Worm (Caenorhabditis elegans): ENCODE measurements around the gene sre-38.
A peak's percentile ranks its signal among the peaks of the same experiment; 100 is the strongest.

sre-38 gene

ce11 chrII:12449849-12450248 lies 7.5 kb upstream of the sre-38 start, which contains the start of gene sre-34:
Gene sre-34, plus strand, starts transcription at chrII:12450149.
- TF ChIP-seq R02D3.7 (tag; optimal IDR thresholded peaks at IDR 0.05): no peak
- TF ChIP-seq nhr-10 (tag; optimal IDR thresholded peaks at IDR 0.05): no peak
- no peak for TF ChIP-seq lin-13 (GFP tag; optimal IDR thresholded peaks at IDR 0.05)
- TF ChIP-seq sem-4 (tag; optimal IDR thresholded peaks at IDR 0.05): no peak
- TF ChIP-seq mdl-1 (tag; optimal IDR thresholded peaks at IDR 0.05): no peak
- no peak for TF ChIP-seq zag-1 (tag; optimal IDR thresholded peaks at IDR 0.05)
- no peak for TF ChIP-seq alr-1 (tag; optimal IDR thresholded peaks at IDR 0.05)
- TF ChIP-seq F13H6.1 (tag; optimal IDR thresholded peaks at IDR 0.05): no peak
- TF ChIP-seq nhr-77 (tag; optimal IDR thresholded peaks at IDR 0.05): no peak
- no peak for TF ChIP-seq mab-5 (tag; optimal IDR thresholded peaks at IDR 0.05)
- no peak for TF ChIP-seq egl-27 (tag; optimal IDR thresholded peaks at IDR 0.05)
- no peak for TF ChIP-seq lin-39 (tag; optimal IDR thresholded peaks at IDR 0.05)
- no peak for TF ChIP-seq sma-3 (GFP tag; optimal IDR thresholded peaks at IDR 0.05)
- no peak for TF ChIP-seq lin-11 (tag; optimal IDR thresholded peaks at IDR 0.05)
- no peak for TF ChIP-seq nhr-25 (tag; optimal IDR thresholded peaks at IDR 0.05)
- no peak for TF ChIP-seq lsy-2 (tag; optimal IDR thresholded peaks at IDR 0.05)
- TF ChIP-seq ZK546.5 (tag; optimal IDR thresholded peaks at IDR 0.05): no peak
- TF ChIP-seq blmp-1 (tag; optimal IDR thresholded peaks at IDR 0.05; ENCODE audit: insufficient read depth): no peak
- TF ChIP-seq unc-39 (tag; optimal IDR thresholded peaks at IDR 0.05): no peak

DNA sequence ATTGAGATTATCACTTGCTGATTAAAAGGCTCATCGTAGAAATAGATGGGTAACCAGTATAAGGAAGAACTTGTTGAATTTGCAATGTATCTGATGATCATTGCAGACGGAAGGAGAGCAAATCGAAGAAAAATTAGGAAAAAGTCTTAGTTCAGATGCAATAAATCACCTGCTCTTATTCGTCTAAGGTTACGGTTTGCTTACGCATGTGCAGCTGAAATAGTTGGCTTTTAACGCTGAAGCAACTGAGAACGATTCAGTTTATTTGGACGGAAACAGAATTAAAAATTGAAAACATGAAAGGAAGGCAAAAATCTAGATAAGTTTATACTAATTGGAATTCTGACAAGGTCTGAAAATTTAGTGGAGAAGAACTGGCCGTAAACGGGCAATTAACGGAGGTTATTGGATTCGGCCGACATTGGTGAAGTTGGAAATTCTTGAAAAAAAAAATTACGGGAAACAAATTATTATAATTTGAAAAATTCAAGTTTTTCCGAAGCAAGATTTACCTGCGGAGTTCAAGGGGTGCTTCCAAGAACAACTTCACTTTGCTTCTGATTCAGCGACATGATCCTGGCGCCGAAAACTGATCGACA lies 4.5 kb upstream of the sre-38 start, which contains the start of the genes sre-35 and sre-33:
Gene sre-35, minus strand, starts transcription at position 101 of the 599 bp plus-strand sequence.
Gene sre-33, plus strand, starts transcription at position 549 of the 599 bp plus-strand sequence.
- TF ChIP-seq nhr-6 (tag; optimal IDR thresholded peaks at IDR 0.05) (no peak), alr-1 (tag; optimal IDR thresholded peaks at IDR 0.05) (no peak), sma-3 (GFP tag; optimal IDR thresholded peaks at IDR 0.05) (no peak), snpc-4 (tag; optimal IDR thresholded peaks at IDR 0.05) (no peak), gmeb-1 (tag; optimal IDR thresholded peaks at IDR 0.05) (no peak), ztf-4 (tag; optimal IDR thresholded peaks at IDR 0.05) (no peak), mbf-1 (tag; optimal IDR thresholded peaks at IDR 0.05) (no peak), nhr-77 (tag; optimal IDR thresholded peaks at IDR 0.05) (no peak), aly-2 (tag; optimal IDR thresholded peaks at IDR 0.05) (no peak), blmp-1 (tag; optimal IDR thresholded peaks at IDR 0.05; ENCODE audit: insufficient read depth) (no peak)

DNA sequence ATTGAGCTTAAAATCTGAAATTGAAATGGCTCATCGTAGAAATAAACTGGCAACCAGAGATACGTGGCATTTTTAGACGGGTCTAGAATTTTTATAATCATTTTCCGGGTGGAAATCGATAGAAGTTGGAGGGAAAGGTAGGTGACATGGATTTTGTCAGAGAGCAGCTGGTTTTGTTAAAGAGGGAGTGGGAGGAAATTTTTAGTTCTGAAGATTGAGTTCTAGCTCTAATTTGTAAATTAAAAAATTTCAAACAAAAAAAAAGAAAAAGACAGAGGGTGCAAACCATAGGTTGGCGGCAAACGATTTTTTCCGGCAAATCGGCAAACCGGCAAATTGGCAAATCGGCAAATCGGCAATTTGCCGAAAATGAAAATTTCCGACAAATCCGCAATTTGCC lies 742 bp upstream of the sre-38 start, which contains the start of gene sre-32:
Gene sre-32, minus strand, starts transcription at position 101 of the 400 bp plus-strand sequence.
- no peak for TF ChIP-seq snpc-4 (tag; optimal IDR thresholded peaks at IDR 0.05)
- no peak for TF ChIP-seq nhr-10 (tag; optimal IDR thresholded peaks at IDR 0.05)
- no peak for TF ChIP-seq fos-1 (tag; optimal IDR thresholded peaks at IDR 0.05)
- TF ChIP-seq nhr-237 (tag; optimal IDR thresholded peaks at IDR 0.05): no peak
- no peak for TF ChIP-seq alr-1 (tag; optimal IDR thresholded peaks at IDR 0.05)
- TF ChIP-seq ceh-16 (tag; optimal IDR thresholded peaks at IDR 0.05): no peak
- no peak for TF ChIP-seq ZK546.5 (tag; optimal IDR thresholded peaks at IDR 0.05)
- no peak for TF ChIP-seq lin-13 (GFP tag; optimal IDR thresholded peaks at IDR 0.05)
- TF ChIP-seq elt-1 (tag; optimal IDR thresholded peaks at IDR 0.05): no peak
- TF ChIP-seq C34F6.9 (tag; optimal IDR thresholded peaks at IDR 0.05): no peak

DNA sequence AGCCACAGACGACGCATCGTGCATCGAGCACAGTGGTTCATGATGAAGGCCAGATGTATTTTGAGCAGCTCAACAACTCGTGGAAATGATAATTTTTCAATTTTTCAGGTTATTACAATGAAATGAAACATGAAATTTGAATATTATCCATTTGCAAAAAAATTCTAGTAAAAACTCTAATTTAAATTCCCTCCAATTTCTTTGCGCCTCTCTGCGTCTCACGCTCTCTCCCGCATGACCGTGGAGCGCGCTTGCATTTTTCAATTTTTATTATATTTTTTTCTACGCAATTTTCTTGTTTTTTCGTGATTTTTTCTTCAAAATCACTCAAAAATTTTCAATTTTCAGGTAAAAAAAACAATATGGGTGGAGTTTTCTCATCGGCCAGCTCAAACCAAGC lies 2.0 kb downstream of the sre-38 start, which contains the start of gene tag-281:
Gene tag-281, plus strand, starts transcription at position 340 of the 400 bp plus-strand sequence.
- no peak for TF ChIP-seq alr-1 (tag; optimal IDR thresholded peaks at IDR 0.05)
- peak; percentile 72 for TF ChIP-seq nhr-21 (tag; optimal IDR thresholded peaks at IDR 0.05)
- no peak for TF ChIP-seq lin-39 (tag; optimal IDR thresholded peaks at IDR 0.05)
- peak; percentile 82 for TF ChIP-seq crh-2 (tag; optimal IDR thresholded peaks at IDR 0.05)
- no peak for TF ChIP-seq nhr-23 (tag; optimal IDR thresholded peaks at IDR 0.05)
- TF ChIP-seq lin-11 (tag; optimal IDR thresholded peaks at IDR 0.05): peak; percentile 66
- peak; percentile 13 for TF ChIP-seq nhr-6 (tag; optimal IDR thresholded peaks at IDR 0.05)
- TF ChIP-seq dmd-4 (tag; optimal IDR thresholded peaks at IDR 0.05): no peak
- peak; percentile 82 for TF ChIP-seq sma-3 (GFP tag; optimal IDR thresholded peaks at IDR 0.05)
- peak; percentile 47 for TF ChIP-seq ZK546.5 (tag; optimal IDR thresholded peaks at IDR 0.05)
- TF ChIP-seq nhr-10 (tag; optimal IDR thresholded peaks at IDR 0.05): peak; percentile 41
- TF ChIP-seq fos-1 (tag; optimal IDR thresholded peaks at IDR 0.05): no peak
- peak; percentile 49 for TF ChIP-seq R02D3.7 (tag; optimal IDR thresholded peaks at IDR 0.05)
- TF ChIP-seq nhr-25 (tag; optimal IDR thresholded peaks at IDR 0.05): peak; percentile 81
- no peak for TF ChIP-seq nhr-11 (tag; optimal IDR thresholded peaks at IDR 0.05)
- no peak for TF ChIP-seq blmp-1 (tag; optimal IDR thresholded peaks at IDR 0.05; ENCODE audit: insufficient read depth)
- no peak for TF ChIP-seq ztf-1 (GFP tag; conservative IDR thresholded peaks at IDR 0.05)
- TF ChIP-seq skn-1 (tag; optimal IDR thresholded peaks at IDR 0.05): no peak
- peak; percentile 7 for TF ChIP-seq zag-1 (tag; optimal IDR thresholded peaks at IDR 0.05)
- no peak for TF ChIP-seq ama-1 (optimal IDR thresholded peaks at IDR 0.05)
- no peak for TF ChIP-seq aly-2 (tag; optimal IDR thresholded peaks at IDR 0.05)
- peak; percentile 85 for TF ChIP-seq snpc-4 (tag; optimal IDR thresholded peaks at IDR 0.05)
- TF ChIP-seq gmeb-1 (tag; optimal IDR thresholded peaks at IDR 0.05): peak; percentile 99
- peak; percentile 74 for TF ChIP-seq F13H6.1 (tag; optimal IDR thresholded peaks at IDR 0.05)
- TF ChIP-seq mab-5 (tag; optimal IDR thresholded peaks at IDR 0.05): peak; percentile 68
- TF ChIP-seq elt-3 (tag; optimal IDR thresholded peaks at IDR 0.05): no peak
- no peak for TF ChIP-seq ztf-11 (tag; optimal IDR thresholded peaks at IDR 0.05)
- TF ChIP-seq nhr-12 (tag; optimal IDR thresholded peaks at IDR 0.05): no peak
- no peak for TF ChIP-seq nhr-77 (tag; optimal IDR thresholded peaks at IDR 0.05)
- TF ChIP-seq peb-1 (tag; optimal IDR thresholded peaks at IDR 0.05): no peak
- TF ChIP-seq ztf-4 (tag; optimal IDR thresholded peaks at IDR 0.05): peak; percentile 36
- peak; percentile 71 for TF ChIP-seq egl-27 (tag; optimal IDR thresholded peaks at IDR 0.05)
- TF ChIP-seq nhr-129 (tag; optimal IDR thresholded peaks at IDR 0.05): peak; percentile 40
- no peak for TF ChIP-seq mbf-1 (tag; optimal IDR thresholded peaks at IDR 0.05)
- no peak for TF ChIP-seq ceh-16 (tag; optimal IDR thresholded peaks at IDR 0.05)
- peak; percentile 86 to 92 for TF ChIP-seq lsy-2 (tag; optimal IDR thresholded peaks at IDR 0.05)

All from whole organism, L2 larva.